Fruit fly (Drosophila melanogaster): ENCODE measurements around the gene CG10597.

The CG10597 gene

DNA sequence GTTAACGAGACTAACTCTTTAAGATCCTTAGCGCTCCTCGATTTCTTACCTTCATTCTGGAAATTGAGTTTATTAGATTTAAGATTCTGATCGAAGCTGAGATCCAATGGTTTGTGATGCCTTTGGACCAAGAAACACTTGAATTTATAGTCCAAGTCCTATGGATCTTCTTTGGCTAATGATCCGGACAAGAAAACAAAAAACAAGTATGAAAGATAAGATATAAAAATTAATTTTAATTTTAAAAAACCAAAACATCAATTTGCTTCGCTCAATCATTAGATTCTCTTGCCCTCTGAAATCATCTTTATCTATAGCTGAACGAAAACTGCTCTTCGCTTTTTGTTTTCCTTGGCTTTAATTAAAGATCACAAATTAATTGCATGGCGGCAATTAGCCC lies at the start of gene CG10597:
Gene CG10597 (minus strand): TSS at position 101 of the 400 bp plus-strand sequence.
- no peak for TF ChIP-seq usp (GFP tag; optimal IDR thresholded peaks at IDR 0.05)
- no peak for TF ChIP-seq psq (optimal IDR thresholded peaks at IDR 0.05)
- TF ChIP-seq pan (optimal IDR thresholded peaks at IDR 0.05) = no peak
- TF ChIP-seq EcR (GFP tag; optimal IDR thresholded peaks at IDR 0.05) = no peak
- TF ChIP-seq CG8478 (optimal IDR thresholded peaks at IDR 0.05) = no peak
- no peak for TF ChIP-seq Dll (optimal IDR thresholded peaks at IDR 0.05)

DNA sequence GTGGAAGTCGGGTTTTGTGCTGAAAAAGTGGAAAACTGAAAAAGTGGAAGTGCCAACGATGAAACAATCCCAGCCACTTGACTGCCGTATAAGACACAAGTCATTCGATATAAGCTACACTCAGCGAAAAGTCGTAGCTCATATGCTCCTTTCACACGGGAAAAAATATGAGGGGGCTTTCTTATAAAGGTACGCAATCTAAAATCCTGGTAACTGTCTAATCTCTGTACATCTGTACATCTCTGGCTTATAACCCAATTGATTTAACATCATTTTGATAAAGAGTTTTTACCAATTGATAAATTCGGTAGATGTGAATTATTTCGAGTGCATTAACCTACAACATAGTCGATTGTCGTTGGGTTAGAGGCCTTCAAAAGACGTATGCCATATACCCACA lies 44.0 kb upstream of the CG10597 start:
- TF ChIP-seq usp (GFP tag; optimal IDR thresholded peaks at IDR 0.05) (no peak), psq (optimal IDR thresholded peaks at IDR 0.05) (no peak), Dll (optimal IDR thresholded peaks at IDR 0.05) (no peak), pan (optimal IDR thresholded peaks at IDR 0.05) (no peak), CG8478 (optimal IDR thresholded peaks at IDR 0.05) (no peak), EcR (GFP tag; optimal IDR thresholded peaks at IDR 0.05) (no peak)

DNA sequence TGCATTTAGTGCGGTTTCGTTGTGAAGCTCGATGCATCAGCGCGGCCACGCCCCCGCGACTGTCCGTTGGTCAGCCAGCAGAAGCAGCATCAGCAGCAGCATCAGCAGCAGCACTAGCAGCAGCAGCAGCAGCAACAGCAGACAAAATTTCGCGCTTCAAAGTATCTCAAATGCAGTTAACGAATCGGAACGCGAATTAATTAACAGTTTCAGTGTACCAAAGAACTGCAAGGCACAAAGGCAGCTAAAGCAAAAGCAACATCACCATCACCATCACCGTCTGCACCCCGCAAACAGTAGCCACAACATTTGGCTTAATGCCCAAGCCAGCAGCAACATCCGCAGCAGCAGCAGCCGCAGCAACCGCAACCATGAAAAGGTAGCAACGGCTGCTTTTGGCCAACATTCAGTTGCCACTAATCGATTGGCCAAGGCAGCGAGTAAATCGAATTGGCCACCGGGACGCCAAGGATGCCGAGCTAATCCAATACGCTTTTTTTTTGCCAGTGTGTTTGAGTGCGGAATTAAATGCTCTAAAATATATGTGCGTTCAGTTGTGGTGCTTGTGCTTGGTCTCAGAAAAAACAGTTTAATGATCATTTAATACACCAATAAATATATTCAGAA lies 34.7 kb upstream of the CG10597 start:
- TF ChIP-seq Dll (optimal IDR thresholded peaks at IDR 0.05) (no peak), EcR (GFP tag; optimal IDR thresholded peaks at IDR 0.05) (no peak), usp (GFP tag; optimal IDR thresholded peaks at IDR 0.05) (no peak), pan (optimal IDR thresholded peaks at IDR 0.05) (no peak), CG8478 (optimal IDR thresholded peaks at IDR 0.05) (no peak), psq (optimal IDR thresholded peaks at IDR 0.05) (no peak)

DNA sequence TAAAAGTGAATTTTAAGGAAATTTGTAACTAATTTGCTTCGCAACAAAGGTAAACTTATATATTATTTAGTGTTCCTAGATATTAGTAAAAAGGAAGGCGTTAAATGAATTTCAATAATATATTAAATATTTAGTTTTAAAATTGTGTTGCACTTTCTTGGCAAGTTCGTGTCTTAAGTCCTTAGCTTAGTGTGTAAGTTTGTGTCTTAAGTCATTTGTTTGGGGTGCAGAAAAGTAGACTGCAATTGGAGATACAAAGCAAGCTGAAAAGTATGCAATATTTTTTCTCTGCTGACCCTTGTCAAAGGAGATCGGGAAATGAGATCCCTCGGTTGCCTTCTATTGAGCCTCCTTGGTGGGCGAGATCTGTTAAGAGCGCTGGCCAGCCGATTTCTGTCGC lies 31.2 kb upstream of the CG10597 start:
- TF ChIP-seq Dll (optimal IDR thresholded peaks at IDR 0.05) = no peak
- no peak for TF ChIP-seq pan (optimal IDR thresholded peaks at IDR 0.05)
- TF ChIP-seq CG8478 (optimal IDR thresholded peaks at IDR 0.05) = no peak
- TF ChIP-seq psq (optimal IDR thresholded peaks at IDR 0.05) = no peak
- no peak for TF ChIP-seq EcR (GFP tag; optimal IDR thresholded peaks at IDR 0.05)
- no peak for TF ChIP-seq usp (GFP tag; optimal IDR thresholded peaks at IDR 0.05)

DNA sequence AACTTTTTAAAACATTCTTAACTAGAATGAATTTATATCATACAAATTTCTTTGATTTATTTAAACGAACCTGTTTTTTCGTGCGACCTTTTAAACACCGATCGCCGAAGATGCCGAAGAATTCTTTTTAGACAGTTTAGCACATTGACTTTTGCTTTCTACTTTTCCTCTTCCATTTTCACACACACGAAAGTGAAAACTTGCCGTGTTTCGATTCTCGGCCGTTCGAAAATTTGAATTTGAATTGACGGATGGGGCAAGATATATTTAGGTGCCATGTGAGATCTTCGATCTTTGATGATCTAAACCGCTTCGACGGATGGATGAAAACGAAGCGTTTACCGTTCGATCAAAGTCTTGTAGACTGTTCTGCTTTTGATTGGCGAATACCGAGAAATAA lies 24.8 kb upstream of the CG10597 start:
- TF ChIP-seq psq (optimal IDR thresholded peaks at IDR 0.05) (no peak), Dll (optimal IDR thresholded peaks at IDR 0.05) (no peak), usp (GFP tag; optimal IDR thresholded peaks at IDR 0.05) (no peak), CG8478 (optimal IDR thresholded peaks at IDR 0.05) (no peak), pan (optimal IDR thresholded peaks at IDR 0.05) (no peak), EcR (GFP tag; optimal IDR thresholded peaks at IDR 0.05) (no peak)

DNA sequence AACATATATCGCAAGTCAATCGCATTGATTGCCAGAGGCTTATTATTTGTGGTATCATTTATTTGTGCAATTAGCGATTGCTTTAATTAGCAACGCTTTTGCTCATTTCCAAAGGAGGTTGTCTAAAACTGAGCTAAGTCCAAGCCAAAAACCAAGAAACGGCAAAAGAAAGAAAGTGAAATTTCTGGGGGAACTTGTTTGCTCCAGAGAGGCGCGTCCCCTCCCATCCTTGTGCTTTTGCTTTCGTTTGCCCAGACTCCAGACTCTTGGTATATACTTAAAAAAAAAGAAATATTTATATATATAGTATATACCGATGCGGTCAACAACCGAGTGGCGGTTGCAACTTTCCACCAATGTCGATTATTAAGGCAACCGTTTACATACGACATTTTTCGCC lies 23.2 kb upstream of the CG10597 start:
- TF ChIP-seq pan (optimal IDR thresholded peaks at IDR 0.05) (no peak), EcR (GFP tag; optimal IDR thresholded peaks at IDR 0.05) (no peak), psq (optimal IDR thresholded peaks at IDR 0.05) (no peak), CG8478 (optimal IDR thresholded peaks at IDR 0.05) (no peak), usp (GFP tag; optimal IDR thresholded peaks at IDR 0.05) (no peak), Dll (optimal IDR thresholded peaks at IDR 0.05) (no peak)

DNA sequence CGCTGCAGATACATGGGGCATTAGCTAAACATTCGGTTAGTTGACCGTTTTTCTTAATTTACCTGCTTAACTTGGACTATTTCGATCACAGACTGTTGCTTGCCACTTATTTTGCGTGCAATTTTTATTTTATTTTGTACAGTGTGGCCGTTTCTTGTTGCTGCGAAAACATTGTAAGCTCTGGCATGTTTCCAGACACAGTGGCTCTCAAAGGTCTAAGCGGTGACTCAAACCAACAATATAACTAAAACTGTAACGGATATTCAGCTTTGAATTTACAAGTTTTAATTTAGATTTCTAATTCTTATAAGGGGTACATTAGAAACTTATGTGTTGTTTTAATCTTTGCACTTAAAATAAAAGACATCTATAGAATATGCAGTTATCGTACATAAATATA lies 18.5 kb upstream of the CG10597 start, which contains the start of gene CG8675:
Gene CG8675 (minus strand): TSS at position 177 of the 400 bp plus-strand sequence.
- TF ChIP-seq EcR (GFP tag; optimal IDR thresholded peaks at IDR 0.05) = no peak
- no peak for TF ChIP-seq CG8478 (optimal IDR thresholded peaks at IDR 0.05)

DNA sequence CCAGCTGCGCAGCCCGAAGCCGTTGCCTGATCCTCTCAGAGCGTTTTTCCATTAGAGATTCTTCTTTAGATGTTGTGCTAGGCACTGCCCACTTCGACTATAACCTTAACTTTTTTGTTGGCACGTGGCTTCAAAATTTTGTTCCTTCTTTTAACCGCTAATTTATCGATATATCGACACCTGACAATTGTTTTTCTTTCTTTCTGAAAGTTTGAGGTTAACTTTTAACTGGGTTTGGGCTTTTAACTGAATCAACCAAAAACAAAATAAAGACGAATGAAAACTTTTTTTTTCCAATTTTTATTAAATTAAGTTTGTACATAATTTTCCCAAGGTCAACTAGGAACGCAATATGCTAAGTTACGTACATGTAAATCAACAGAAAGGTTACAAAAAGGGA lies 16.1 kb upstream of the CG10597 start, which contains the start of gene CG42854:
Gene CG42854 (minus strand): TSS at position 101 of the 400 bp plus-strand sequence.
- no peak for TF ChIP-seq pan (optimal IDR thresholded peaks at IDR 0.05)
- no peak for TF ChIP-seq CG8478 (optimal IDR thresholded peaks at IDR 0.05)
- TF ChIP-seq usp (GFP tag; optimal IDR thresholded peaks at IDR 0.05) = no peak
- TF ChIP-seq psq (optimal IDR thresholded peaks at IDR 0.05) = no peak
- TF ChIP-seq Dll (optimal IDR thresholded peaks at IDR 0.05) = no peak
- no peak for TF ChIP-seq EcR (GFP tag; optimal IDR thresholded peaks at IDR 0.05)

DNA sequence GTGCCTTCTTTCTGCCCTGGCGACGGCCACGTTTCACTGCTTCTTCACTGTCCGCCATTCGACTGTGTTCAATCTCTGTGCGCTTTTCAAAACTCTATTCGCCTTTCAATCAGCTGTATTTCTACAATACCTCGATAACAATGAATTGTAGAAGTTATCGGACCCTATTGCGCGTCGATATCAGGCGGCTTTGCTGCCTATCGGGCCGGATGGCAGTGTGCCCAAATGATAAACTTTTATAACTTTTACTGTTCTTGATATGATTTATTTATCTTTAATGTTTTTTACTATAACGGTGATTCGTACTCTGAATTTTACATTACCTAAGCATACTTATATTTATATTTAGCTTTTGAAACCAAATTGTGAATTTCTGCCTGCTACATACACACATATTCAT lies 14.0 kb upstream of the CG10597 start, which contains the start of gene CG8915:
Gene CG8915 (minus strand): TSS at position 148 of the 400 bp plus-strand sequence.
- TF ChIP-seq pan (optimal IDR thresholded peaks at IDR 0.05) (no peak), usp (GFP tag; optimal IDR thresholded peaks at IDR 0.05) (no peak), EcR (GFP tag; optimal IDR thresholded peaks at IDR 0.05) (no peak), CG8478 (optimal IDR thresholded peaks at IDR 0.05) (no peak), Dll (optimal IDR thresholded peaks at IDR 0.05) (no peak), psq (optimal IDR thresholded peaks at IDR 0.05) (no peak)

DNA sequence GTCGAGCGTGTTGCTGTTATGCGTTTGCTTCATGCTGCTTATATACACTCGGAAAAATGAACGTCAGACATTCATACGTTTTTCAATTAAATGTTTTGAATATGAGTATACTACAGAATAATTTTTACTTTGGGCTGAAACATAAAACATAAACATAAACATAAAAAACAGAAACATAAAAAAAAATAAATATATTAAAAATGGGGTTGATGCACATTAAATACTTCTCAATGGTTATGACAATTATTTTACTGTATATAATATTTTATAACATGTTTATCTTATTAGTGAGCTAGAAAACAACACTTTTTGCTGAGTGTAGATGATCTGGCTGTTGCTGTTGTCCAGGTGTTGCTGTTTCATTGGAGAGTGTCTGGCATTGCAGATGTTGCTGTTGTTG lies 6.6 kb upstream of the CG10597 start:
- TF ChIP-seq Dll (optimal IDR thresholded peaks at IDR 0.05) = no peak
- TF ChIP-seq EcR (GFP tag; optimal IDR thresholded peaks at IDR 0.05) = no peak
- TF ChIP-seq psq (optimal IDR thresholded peaks at IDR 0.05) = no peak
- TF ChIP-seq usp (GFP tag; optimal IDR thresholded peaks at IDR 0.05) = no peak
- TF ChIP-seq pan (optimal IDR thresholded peaks at IDR 0.05) = no peak
- TF ChIP-seq CG8478 (optimal IDR thresholded peaks at IDR 0.05) = no peak

DNA sequence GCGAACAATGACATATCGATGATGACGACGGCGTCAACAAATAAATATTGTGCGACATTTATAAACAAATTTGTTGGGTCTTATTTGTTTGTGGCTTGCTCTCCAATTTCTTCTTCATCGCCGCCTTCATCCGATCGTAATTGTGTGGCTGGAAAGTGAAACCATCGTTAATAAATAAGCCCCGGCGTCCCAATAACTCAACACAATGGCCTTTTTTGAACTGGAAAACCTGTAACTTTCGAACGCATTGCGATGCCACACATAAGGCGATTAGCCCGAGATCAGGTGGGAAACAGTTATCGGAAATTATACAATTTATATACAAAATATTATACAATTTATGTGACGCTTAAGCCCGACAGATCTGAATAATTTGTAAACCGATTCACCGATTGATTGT lies 5.6 kb upstream of the CG10597 start:
- TF ChIP-seq Dll (optimal IDR thresholded peaks at IDR 0.05) (no peak), usp (GFP tag; optimal IDR thresholded peaks at IDR 0.05) (no peak), psq (optimal IDR thresholded peaks at IDR 0.05) (no peak), pan (optimal IDR thresholded peaks at IDR 0.05) (no peak), EcR (GFP tag; optimal IDR thresholded peaks at IDR 0.05) (no peak), CG8478 (optimal IDR thresholded peaks at IDR 0.05) (no peak)

DNA sequence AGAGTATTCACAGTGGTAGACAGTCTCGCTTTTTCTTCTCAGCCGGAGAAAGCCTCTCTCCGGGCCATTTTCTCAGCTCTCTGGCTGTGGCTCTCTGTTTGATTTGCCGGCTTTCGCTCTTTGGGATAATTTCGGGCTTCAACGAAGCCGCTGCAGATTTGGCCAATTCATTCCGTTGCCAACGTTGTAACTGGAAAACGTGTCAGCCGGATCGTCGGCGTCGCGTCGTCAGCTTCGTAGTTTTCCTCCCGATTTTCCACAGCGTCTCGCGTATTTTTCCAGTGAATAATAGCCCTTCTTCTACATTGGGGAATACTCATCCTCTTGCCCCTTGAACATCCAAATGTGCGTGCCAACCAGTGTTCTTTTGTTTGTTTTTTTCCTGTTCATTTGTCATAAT lies 1.8 kb upstream of the CG10597 start, which contains the start of gene f:
Gene f (plus strand): TSS at position 301 of the 400 bp plus-strand sequence.
- no peak for TF ChIP-seq pan (optimal IDR thresholded peaks at IDR 0.05)
- no peak for TF ChIP-seq CG8478 (optimal IDR thresholded peaks at IDR 0.05)
- TF ChIP-seq EcR (GFP tag; optimal IDR thresholded peaks at IDR 0.05) = no peak
- TF ChIP-seq Dll (optimal IDR thresholded peaks at IDR 0.05) = no peak

Data from whole organism.